Fruit fly (Drosophila melanogaster) S2 (cell line): ENCODE data around the gene CG34274.
A peak's percentile ranks its signal among the peaks of the same experiment; 100 is the strongest.

ENCODE experiments used
- CG8478 ChIP-seq: fragments of >200 bp; optimal IDR thresholded peaks from 2 replicates; lab custom pipeline; 2018
- CTCF ChIP-seq, 2 experiments: fragments of >200 bp; optimal IDR thresholded peaks; 2 replicates each; lab custom pipeline; 2018

The CG34274 gene

dm6 chr3R:15731446-15731845 lies at the start of gene CG34274:
TSS of gene CG34274 (plus strand) at chr3R:15731746.
- TF ChIP-seq CTCF (optimal IDR thresholded peaks at IDR 0.05; lab: Kevin White, UChicago): no peak
- no peak for TF ChIP-seq CG8478 (lab: Kevin White, UChicago)

- TF ChIP-seq CG8478 (lab: Kevin White, UChicago) (no peak), CTCF (optimal IDR thresholded peaks at IDR 0.05; lab: Kevin White, UChicago) (no peak)
These were observed 43.1 kb upstream of the CG34274 start for dm6 chr3R:15688441-15688840.

- no peak for TF ChIP-seq CTCF (optimal IDR thresholded peaks at IDR 0.05; lab: Kevin White, UChicago)
- TF ChIP-seq CG8478 (lab: Kevin White, UChicago): no peak
These were observed 38.8 kb upstream of the CG34274 start, which contains the start of gene CG31446 for dm6 chr3R:15692786-15693185. TSS of gene CG31446 (plus strand) at chr3R:15693086.

dm6 chr3R:15694332-15694731 lies 37.2 kb upstream of the CG34274 start:
- no peak for TF ChIP-seq CG8478 (lab: Kevin White, UChicago)
- no peak for TF ChIP-seq CTCF (optimal IDR thresholded peaks at IDR 0.05; lab: Kevin White, UChicago)

dm6 chr3R:15694941-15695340 lies 36.6 kb upstream of the CG34274 start, which contains the start of gene CG5399:
TSS of gene CG5399 (plus strand) at chr3R:15695241.
- no peak for TF ChIP-seq CG8478 (lab: Kevin White, UChicago)
- no peak for TF ChIP-seq CTCF (optimal IDR thresholded peaks at IDR 0.05; lab: Kevin White, UChicago)

- TF ChIP-seq CG8478 (lab: Kevin White, UChicago) (no peak), CTCF (optimal IDR thresholded peaks at IDR 0.05; lab: Kevin White, UChicago) (no peak)
These were observed 35.0 kb upstream of the CG34274 start for dm6 chr3R:15696461-15697044.

dm6 chr3R:15700801-15701200 lies 30.7 kb upstream of the CG34274 start:
- no peak for TF ChIP-seq CG8478 (lab: Kevin White, UChicago)
- TF ChIP-seq CTCF (optimal IDR thresholded peaks at IDR 0.05; lab: Kevin White, UChicago): no peak

- TF ChIP-seq CTCF (optimal IDR thresholded peaks at IDR 0.05; lab: Kevin White, UChicago) (no peak), CG8478 (lab: Kevin White, UChicago) (no peak)
These were observed 27.2 kb upstream of the CG34274 start, which contains the start of gene CG5404 for dm6 chr3R:15704376-15704775. TSS of gene CG5404 (plus strand) at chr3R:15704676.

- TF ChIP-seq CG8478 (lab: Kevin White, UChicago): no peak
- TF ChIP-seq CTCF (optimal IDR thresholded peaks at IDR 0.05; lab: Kevin White, UChicago): no peak
These were observed 15.1 kb upstream of the CG34274 start, which contains the start of gene CG31294 for dm6 chr3R:15716485-15716884. TSS of gene CG31294 (minus strand) at chr3R:15716585.

dm6 chr3R:15730629-15731028 lies 917 bp upstream of the CG34274 start:
- TF ChIP-seq CG8478 (lab: Kevin White, UChicago) (no peak), CTCF (optimal IDR thresholded peaks at IDR 0.05; lab: Kevin White, UChicago) (peak; percentile 80 to 86)

dm6 chr3R:15744354-15744753 lies 12.8 kb downstream of the CG34274 start, which contains the start of gene CG4520:
TSS of gene CG4520 (plus strand) at chr3R:15744654.
- TF ChIP-seq CTCF (optimal IDR thresholded peaks at IDR 0.05; lab: Kevin White, UChicago) (no peak), CG8478 (lab: Kevin White, UChicago) (no peak)

- TF ChIP-seq CTCF (optimal IDR thresholded peaks at IDR 0.05; lab: Kevin White, UChicago): no peak
- TF ChIP-seq CG8478 (lab: Kevin White, UChicago): no peak
These were observed 31.3 kb downstream of the CG34274 start, which contains the start of gene CG12784 for dm6 chr3R:15762815-15763214. TSS of gene CG12784 (plus strand) at chr3R:15763115.

dm6 chr3R:15767338-15767737 lies 35.8 kb downstream of the CG34274 start, which contains the start of gene CG5623:
TSS of gene CG5623 (minus strand) at chr3R:15767438.
- TF ChIP-seq CTCF (optimal IDR thresholded peaks at IDR 0.05; lab: Kevin White, UChicago): no peak

dm6 chr3R:15768900-15769299 lies 37.4 kb downstream of the CG34274 start:
- no peak for TF ChIP-seq CTCF (optimal IDR thresholded peaks at IDR 0.05; lab: Kevin White, UChicago)
- no peak for TF ChIP-seq CG8478 (lab: Kevin White, UChicago)

dm6 chr3R:15774128-15774527 lies 42.6 kb downstream of the CG34274 start, which contains the start of gene Ttc26:
TSS of gene Ttc26 (plus strand) at chr3R:15774416.
- no peak for TF ChIP-seq CG8478 (lab: Kevin White, UChicago)
- no peak for TF ChIP-seq CTCF (optimal IDR thresholded peaks at IDR 0.05; lab: Kevin White, UChicago)

dm6 chr3R:15775242-15775641 lies 43.7 kb downstream of the CG34274 start, which contains the start of gene CG45207:
TSS of gene CG45207 (minus strand) at chr3R:15775342.
- TF ChIP-seq CTCF (optimal IDR thresholded peaks at IDR 0.05; lab: Kevin White, UChicago): no peak
- no peak for TF ChIP-seq CG8478 (lab: Kevin White, UChicago)
